Worm (Caenorhabditis elegans) whole organism, L4/young adult: ENCODE results near the gene C28C12.11.

Experiments
- W03F9.2 ChIP-seq: fragments of 150-350 bp; optimal IDR thresholded peaks from 2 replicates; lab custom pipeline; 2014; ENCODE audit warnings: missing biosample characterization, missing genetic modification characterization
- dao-5 ChIP-seq: sonication (generic microtip); optimal IDR thresholded peaks from 2 replicates; lab custom pipeline; 2016; ENCODE audit warnings: missing genotype, missing genetic modification characterization, moderate library complexity, missing compliant biosample characterization

DNA sequence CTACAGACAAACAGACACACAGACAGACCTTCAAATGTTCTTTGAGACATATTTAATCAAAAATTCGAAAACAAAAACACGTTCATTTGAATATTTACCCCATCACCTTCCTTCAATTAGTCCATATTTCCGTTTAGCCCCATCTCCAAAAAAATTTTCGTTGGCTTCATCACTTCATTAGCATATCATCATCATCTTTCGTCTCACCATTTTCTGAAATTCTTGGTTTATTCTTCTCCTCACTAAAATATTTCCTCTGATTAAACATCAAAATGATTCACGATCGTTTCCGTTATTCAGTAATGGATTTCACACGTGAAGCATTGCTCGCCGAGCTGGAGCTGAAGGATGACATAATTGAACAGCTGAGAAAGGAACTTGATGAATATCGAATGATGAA is 46.7 kb downstream of the C28C12.11 start, which contains the start of gene pkg-2:
- TF ChIP-seq dao-5 (tag; lab: Kevin White, UChicago) = no peak
- TF ChIP-seq W03F9.2 (tag; lab: Kevin White, UChicago) = no peak
